Fruit fly (Drosophila melanogaster) whole organism, wandering third instar larva: ENCODE results near the gene Traf4.

Experiments used
- Abd-B ChIP-seq: fragments of >200 bp; optimal IDR thresholded peaks from 2 replicates; lab custom pipeline; 2017; ENCODE audit warnings: missing biosample characterization, missing genetic modification characterization
- Dfd ChIP-seq: fragments of >200 bp; optimal IDR thresholded peaks from 2 replicates; lab custom pipeline; 2017; ENCODE audit warnings: missing biosample characterization, missing genetic modification characterization
- Dif ChIP-seq: fragments of 200-275, 200-300 bp; sonication (Bioruptor generic); optimal IDR thresholded peaks from 2 replicates; lab custom pipeline; 2018; ENCODE audit warnings: missing biosample characterization, missing genetic modification characterization; ENCODE audit not compliant: partially characterized antibody
- GATAd ChIP-seq: sonication (Bioruptor generic); optimal IDR thresholded peaks from 2 replicates; lab custom pipeline; 2016; ENCODE audit warnings: missing biosample characterization, missing genetic modification characterization
- HLH106 ChIP-seq: fragments of 200-800 bp; optimal IDR thresholded peaks from 3 replicates; lab custom pipeline; 2019; ENCODE audit warnings: missing biosample characterization, mild to moderate bottlenecking, missing genetic modification characterization, moderate library complexity
- Hnf4 ChIP-seq: fragments of 200-800 bp; sonication (Bioruptor generic); optimal IDR thresholded peaks from 2 replicates; lab custom pipeline; 2016; ENCODE audit warnings: missing biosample characterization, mild to moderate bottlenecking, missing genetic modification characterization
- Hr78 ChIP-seq: fragments of >200 bp; optimal IDR thresholded peaks from 2 replicates; lab custom pipeline; 2017; ENCODE audit warnings: missing biosample characterization, missing genetic modification characterization
- Hr83 ChIP-seq: fragments of 200-300 bp; sonication (Bioruptor generic); optimal IDR thresholded peaks from 2 replicates; lab custom pipeline; 2016; ENCODE audit warnings: missing biosample characterization, mild to moderate bottlenecking, missing genetic modification characterization, moderate library complexity; ENCODE audit not compliant: poor library complexity, severe bottlenecking
- Jra ChIP-seq: sonication (Bioruptor generic); optimal IDR thresholded peaks from 2 replicates; lab custom pipeline; 2016; ENCODE audit warnings: missing biosample characterization, missing genetic modification characterization
- Myc ChIP-seq: fragments of >200 bp; optimal IDR thresholded peaks from 2 replicates; lab custom pipeline; 2017
- N ChIP-seq: fragments of >200 bp; optimal IDR thresholded peaks from 2 replicates; lab custom pipeline; 2018; ENCODE audit warnings: missing biosample characterization, missing external identifiers, missing genetic modification characterization
- OdsH ChIP-seq: fragments of 200-800 bp; sonication (Bioruptor generic); optimal IDR thresholded peaks from 2 replicates; lab custom pipeline; 2016; ENCODE audit warnings: missing biosample characterization, mild to moderate bottlenecking, missing genetic modification characterization
- Rel ChIP-seq, 2 experiments: fragments of 200-800 bp; sonication (Bioruptor generic) in 1 of 2; optimal IDR thresholded peaks; 2 replicates in 1 of 2; 3 replicates in 1 of 2; lab custom pipeline; 2016 to 2019; ENCODE audit warnings: mild to moderate bottlenecking in 2 of 2, missing biosample characterization in 2 of 2, missing genetic modification characterization in 2 of 2, moderate library complexity in 1 of 2
- Vsx2 ChIP-seq: fragments of 200-300, 225-300 bp; sonication (Bioruptor generic); optimal IDR thresholded peaks from 2 replicates; lab custom pipeline; 2018; ENCODE audit warnings: missing biosample characterization, missing genetic modification characterization; ENCODE audit not compliant: partially characterized antibody
- br ChIP-seq: fragments of 200-800 bp; sonication (Bioruptor generic); optimal IDR thresholded peaks from 2 replicates; lab custom pipeline; 2016; ENCODE audit warnings: missing biosample characterization, missing genetic modification characterization
- brk ChIP-seq: fragments of 200-800 bp; sonication (Bioruptor generic); optimal IDR thresholded peaks from 2 replicates; lab custom pipeline; 2016; ENCODE audit warnings: missing biosample characterization, mild to moderate bottlenecking, missing genetic modification characterization
- dl ChIP-seq, 2 experiments: fragments of 175-275, 200-275 bp in 1 of 2; fragments of 200-275 bp in 1 of 2; sonication (Bioruptor generic); optimal IDR thresholded peaks; lab custom pipeline; 2018; ENCODE audit warnings: mild to moderate bottlenecking in 2 of 2, missing biosample characterization in 2 of 2, missing genetic modification characterization in 2 of 2, moderate library complexity in 2 of 2; ENCODE audit not compliant: partially characterized antibody in 2 of 2, insufficient read depth in 1 of 2
- dmrt93B ChIP-seq: fragments of 200-800 bp; sonication (Bioruptor generic); optimal IDR thresholded peaks from 2 replicates; lab custom pipeline; 2018; ENCODE audit warnings: missing biosample characterization, mild to moderate bottlenecking, missing genetic modification characterization
- dsf ChIP-seq: sonication (Bioruptor generic); optimal IDR thresholded peaks from 2 replicates; lab custom pipeline; 2016; ENCODE audit warnings: missing biosample characterization, missing genetic modification characterization, borderline replicate concordance
- ey ChIP-seq: fragments of 200-800 bp; sonication (Bioruptor generic); optimal IDR thresholded peaks from 2 replicates; lab custom pipeline; 2016; ENCODE audit warnings: missing biosample characterization, missing genetic modification characterization
- foxo ChIP-seq, 2 experiments: fragments of 200-800 bp; sonication (Bioruptor generic); optimal IDR thresholded peaks; 2 replicates in 1 of 2; 3 replicates in 1 of 2; lab custom pipeline; 2016 to 2017; ENCODE audit warnings: missing biosample characterization in 2 of 2, missing genetic modification characterization in 2 of 2
- fru ChIP-seq: fragments of 200-800 bp; sonication (Bioruptor generic); optimal IDR thresholded peaks from 3 replicates; lab custom pipeline; 2016; ENCODE audit warnings: missing biosample characterization, mild to moderate bottlenecking, missing genetic modification characterization
- h ChIP-seq: fragments of 200-800 bp; sonication (Bioruptor generic); optimal IDR thresholded peaks from 3 replicates; lab custom pipeline; 2016; ENCODE audit warnings: missing biosample characterization, mild to moderate bottlenecking, missing genetic modification characterization
- jim ChIP-seq: fragments of 175-275, 200-325 bp; sonication (Bioruptor generic); optimal IDR thresholded peaks from 2 replicates; lab custom pipeline; 2016; ENCODE audit warnings: missing biosample characterization, mild to moderate bottlenecking, missing genetic modification characterization
- lola ChIP-seq: fragments of >200 bp; optimal IDR thresholded peaks from 2 replicates; lab custom pipeline; 2017; ENCODE audit warnings: missing biosample characterization, missing genetic modification characterization
- pan ChIP-seq: fragments of >200 bp; optimal IDR thresholded peaks from 2 replicates; lab custom pipeline; 2017
- psq ChIP-seq: fragments of 200-800 bp; sonication (Bioruptor generic); optimal IDR thresholded peaks from 3 replicates; lab custom pipeline; 2017; ENCODE audit warnings: missing biosample characterization, mild to moderate bottlenecking, missing genetic modification characterization, moderate library complexity
- rgr ChIP-seq: fragments of 200-800 bp; sonication (Bioruptor generic); optimal IDR thresholded peaks from 3 replicates; lab custom pipeline; 2016; ENCODE audit warnings: missing biosample characterization, mild to moderate bottlenecking, missing genetic modification characterization
- sage ChIP-seq: fragments of 200-800 bp; sonication (Bioruptor generic); optimal IDR thresholded peaks from 2 replicates; lab custom pipeline; 2016; ENCODE audit warnings: missing biosample characterization, mild to moderate bottlenecking, missing genetic modification characterization
- tai ChIP-seq: sonication (Bioruptor generic); optimal IDR thresholded peaks from 2 replicates; lab custom pipeline; 2016; ENCODE audit warnings: missing biosample characterization, missing genetic modification characterization
- usp ChIP-seq: fragments of >200 bp; optimal IDR thresholded peaks from 2 replicates; lab custom pipeline; 2017; ENCODE audit warnings: missing biosample characterization, missing genetic modification characterization
- woc ChIP-seq: sonication (Bioruptor generic); optimal IDR thresholded peaks from 2 replicates; lab custom pipeline; 2016; ENCODE audit warnings: missing biosample characterization, mild to moderate bottlenecking, missing genetic modification characterization

Traf4 gene

DNA sequence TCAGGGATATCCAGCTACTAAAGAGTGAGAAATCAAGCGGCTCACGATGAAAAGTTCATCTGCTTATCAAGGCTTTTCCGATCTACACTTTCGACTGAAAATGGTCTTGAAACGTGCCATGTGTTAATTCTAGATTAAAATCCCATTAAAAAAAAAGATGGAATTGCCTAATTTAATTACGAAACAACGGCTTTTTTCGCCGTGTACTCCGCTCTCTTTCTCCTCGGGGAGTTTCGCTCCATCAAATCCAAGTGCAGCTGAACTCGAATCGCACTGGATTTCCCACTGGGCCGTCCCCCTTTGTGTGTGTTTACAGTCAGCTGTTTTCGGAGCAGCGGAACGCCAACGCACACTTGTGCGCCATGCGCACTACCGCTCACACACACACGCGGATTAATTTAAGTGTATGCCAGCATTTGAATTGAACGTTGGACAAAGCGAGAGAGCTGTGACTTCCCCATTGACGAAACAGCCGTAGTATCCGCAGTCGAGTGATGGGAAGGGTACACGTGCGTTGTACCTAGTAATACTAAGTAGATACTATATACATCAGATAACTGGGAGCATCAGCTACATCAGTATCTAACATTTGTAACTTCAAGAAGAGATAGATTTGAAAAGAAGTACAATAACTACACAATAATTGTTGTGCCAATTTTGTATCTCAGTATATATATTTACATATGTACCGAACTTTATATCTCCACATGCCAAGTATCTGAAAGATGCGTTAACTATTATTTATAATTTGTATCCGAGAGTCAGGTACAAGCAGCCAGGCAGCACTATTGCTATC is 28.6 kb upstream of the Traf4 start (continued):
- peak; percentile 86 for TF ChIP-seq fru (GFP tag; lab: Kevin White, UChicago)

DNA sequence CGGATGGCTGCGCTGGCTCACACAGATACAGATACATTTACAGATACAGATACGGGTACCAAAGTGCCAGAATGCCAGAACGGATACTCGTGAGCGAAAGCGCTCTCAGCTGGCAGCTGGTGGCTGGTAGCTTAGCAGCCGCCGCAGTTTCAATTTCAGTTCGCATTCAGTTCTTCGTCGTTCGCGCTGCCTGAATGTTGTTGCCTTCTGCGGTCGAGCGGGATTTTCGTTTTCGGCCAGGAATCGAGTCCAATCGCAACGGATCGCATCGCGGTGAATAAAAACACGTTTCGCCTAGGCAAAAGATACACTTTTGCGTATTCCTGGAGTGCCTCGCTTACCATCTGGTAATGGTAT is 28.0 kb upstream of the Traf4 start, which contains the start of gene Atet:
Gene Atet, plus strand, starts transcription at position 156 of the 357 bp plus-strand sequence.
- TF ChIP-seq GATAd (GFP tag; lab: Kevin White, UChicago) = no peak
- peak; percentile 72 for TF ChIP-seq Dif (GFP tag; lab: Kevin White, UChicago)
- TF ChIP-seq Vsx2 (GFP tag; lab: Kevin White, UChicago) = peak; percentile 16
- peak; percentile 60 to 78 for TF ChIP-seq dl (GFP tag; optimal IDR thresholded peaks at IDR 0.05; lab: Kevin White, UChicago; ENCODE audit: insufficient read depth in 1 of 2, partially characterized antibody in 2 of 2)
- TF ChIP-seq fru (GFP tag; lab: Kevin White, UChicago) = no peak
- TF ChIP-seq brk (GFP tag; lab: Kevin White, UChicago) = no peak
- no peak for TF ChIP-seq ey (GFP tag; lab: Kevin White, UChicago)
- TF ChIP-seq Hnf4 = no peak
- TF ChIP-seq Hr78 (GFP tag; lab: Kevin White, UChicago) = no peak
- no peak for TF ChIP-seq dsf
- no peak for TF ChIP-seq dmrt93B (GFP tag; lab: Kevin White, UChicago)
- TF ChIP-seq usp (GFP tag; lab: Kevin White, UChicago) = no peak

DNA sequence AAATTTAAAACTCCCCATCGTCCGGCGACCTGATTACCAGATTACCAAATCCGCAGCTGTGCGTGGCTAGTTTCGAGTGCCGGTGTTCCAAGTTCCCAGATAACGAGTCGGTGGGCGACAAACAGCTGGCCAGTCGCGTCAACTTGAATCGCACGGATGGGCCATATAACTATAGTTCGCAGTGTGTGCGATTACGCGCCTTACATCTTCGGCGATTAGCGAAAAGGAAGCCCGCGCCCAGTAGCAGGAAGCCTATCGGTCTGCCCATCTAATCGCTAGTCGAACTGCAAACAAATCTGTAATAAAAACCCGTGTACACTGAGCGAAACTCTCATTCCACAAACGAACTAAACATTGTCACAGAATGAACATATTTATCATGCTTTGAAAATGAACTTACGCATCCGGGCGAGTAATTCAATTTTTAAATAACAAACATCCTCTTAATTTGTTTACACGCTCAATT is 26.7 kb upstream of the Traf4 start:
- TF ChIP-seq lola (GFP tag; lab: Kevin White, UChicago) (no peak), foxo (GFP tag; optimal IDR thresholded peaks at IDR 0.05; lab: Kevin White, UChicago) (peak in 1 of 2 experiments; percentile 7), OdsH (GFP tag; lab: Kevin White, UChicago) (peak; percentile 1)
- TF ChIP-seq, all 38 proteins: peak for 2

DNA sequence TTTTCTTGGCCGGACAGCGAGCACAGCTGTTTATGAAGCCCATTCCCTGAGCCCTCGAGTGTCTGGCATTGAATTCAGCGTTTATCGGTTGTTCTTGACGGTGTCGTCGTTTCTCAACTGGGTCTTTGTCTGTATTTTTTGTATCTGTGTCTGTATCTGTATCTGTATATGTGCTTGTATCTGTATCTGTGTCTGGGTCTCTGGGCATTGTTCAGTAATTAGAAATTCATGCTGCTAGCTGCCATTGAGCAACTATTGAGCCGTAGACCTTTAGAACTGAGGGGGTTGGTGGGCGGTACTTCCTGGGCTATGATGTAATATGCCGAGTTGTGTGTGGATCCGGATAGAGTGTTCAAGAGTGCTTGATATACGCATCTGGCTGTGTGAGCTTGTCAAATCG is 25.7 kb upstream of the Traf4 start:
- no peak for TF ChIP-seq lola (GFP tag; lab: Kevin White, UChicago)
- no peak for TF ChIP-seq Abd-B (GFP tag; lab: Kevin White, UChicago)
- TF ChIP-seq br = peak; percentile 12
- no peak for TF ChIP-seq Hnf4
- no peak for TF ChIP-seq GATAd (GFP tag; lab: Kevin White, UChicago)
- TF ChIP-seq woc (GFP tag; lab: Kevin White, UChicago) = no peak
- TF ChIP-seq Jra (GFP tag; lab: Kevin White, UChicago) = no peak
- TF ChIP-seq Hr83 (GFP tag; lab: Kevin White, UChicago) = no peak
- no peak for TF ChIP-seq psq (GFP tag; lab: Kevin White, UChicago)

DNA sequence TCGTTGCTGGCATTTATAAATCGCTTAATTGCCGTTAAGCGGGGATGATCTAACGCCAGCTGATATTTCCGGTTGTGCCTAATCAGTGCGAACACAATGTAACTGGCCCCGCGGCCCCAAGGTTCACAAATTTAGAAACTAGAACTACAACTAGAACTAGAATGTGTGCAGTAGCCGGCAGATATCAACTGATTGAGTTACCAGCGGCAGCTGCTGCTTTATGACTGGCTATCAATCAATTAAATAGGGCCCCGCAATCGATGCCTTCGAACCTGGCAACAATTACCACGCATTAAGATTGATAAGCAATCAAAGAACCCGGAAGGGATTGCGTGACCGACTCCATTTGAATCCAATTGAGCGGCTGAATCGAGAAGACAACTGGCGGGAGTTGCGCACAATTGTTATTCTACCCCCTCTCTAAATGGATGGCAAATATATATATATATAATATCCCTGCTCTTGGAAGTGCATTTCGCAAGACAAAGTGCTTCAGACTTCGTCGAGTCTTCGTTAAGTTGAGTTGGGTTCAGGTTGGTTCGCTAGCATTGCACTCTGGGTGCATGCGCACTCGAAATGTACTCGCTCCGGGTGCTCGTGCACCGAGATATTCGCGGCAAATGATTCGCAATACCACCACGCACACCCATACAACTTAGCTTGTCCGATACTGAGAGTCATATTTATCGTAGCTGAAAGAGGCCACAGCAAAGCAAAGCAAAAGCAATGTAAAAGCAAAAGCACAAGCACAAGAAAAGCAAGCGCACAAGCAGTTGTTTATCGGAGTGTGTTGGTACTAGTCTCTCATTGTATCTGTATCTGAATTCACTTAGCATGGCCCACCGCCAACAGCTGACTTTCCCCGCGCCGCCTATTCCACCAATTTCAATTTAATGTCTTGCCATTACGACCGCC is 21.7 kb upstream of the Traf4 start:
- TF ChIP-seq dl (GFP tag; optimal IDR thresholded peaks at IDR 0.05; lab: Kevin White, UChicago; ENCODE audit: insufficient read depth in 1 of 2, partially characterized antibody in 2 of 2) (peak in 1 of 2 experiments; percentile 16), Myc (lab: Kevin White, UChicago) (no peak)

DNA sequence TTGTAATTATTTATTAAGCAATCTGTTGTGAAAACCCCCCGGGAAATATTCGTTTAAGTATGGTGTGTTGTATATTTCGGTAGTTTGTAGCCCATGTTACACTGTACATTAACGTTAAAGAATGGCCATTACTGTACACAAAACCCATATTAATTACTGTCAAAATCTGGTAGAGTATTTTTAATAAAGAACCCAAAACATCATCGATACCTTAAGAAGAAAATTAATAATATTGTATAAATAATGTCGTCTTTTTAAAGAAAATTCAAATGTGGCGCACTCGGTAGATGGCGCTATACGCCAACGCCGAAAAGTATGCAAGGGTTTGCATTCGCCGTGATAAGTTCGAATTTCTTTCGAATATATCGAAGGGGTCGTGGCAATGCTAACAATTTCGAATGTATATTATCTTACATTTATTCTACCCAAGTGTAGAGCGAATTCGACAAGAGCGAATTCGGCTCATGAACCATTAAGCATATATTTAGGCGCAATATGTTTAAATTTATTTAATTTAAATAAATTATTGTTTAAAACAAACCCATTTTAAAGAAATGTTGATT is 16.1 kb upstream of the Traf4 start:
- TF ChIP-seq HLH106 (tag; lab: Kevin White, UChicago) (no peak), lola (GFP tag; lab: Kevin White, UChicago) (no peak), Jra (GFP tag; lab: Kevin White, UChicago) (no peak), Vsx2 (GFP tag; lab: Kevin White, UChicago) (no peak), jim (GFP tag; lab: Kevin White, UChicago) (no peak), usp (GFP tag; lab: Kevin White, UChicago) (no peak), sage (GFP tag; lab: Kevin White, UChicago) (peak; percentile 36), Rel (GFP tag; optimal IDR thresholded peaks at IDR 0.05; lab: Kevin White, UChicago) (no peak), Rel (tag; optimal IDR thresholded peaks at IDR 0.05; lab: Kevin White, UChicago) (no peak), foxo (GFP tag; optimal IDR thresholded peaks at IDR 0.05; lab: Kevin White, UChicago) (peak in 1 of 2 experiments; percentile 5), brk (GFP tag; lab: Kevin White, UChicago) (no peak), tai (GFP tag; lab: Kevin White, UChicago) (no peak), Dfd (no peak), woc (GFP tag; lab: Kevin White, UChicago) (no peak), Myc (lab: Kevin White, UChicago) (peak; percentile 90), pan (no peak), OdsH (GFP tag; lab: Kevin White, UChicago) (no peak), ey (GFP tag; lab: Kevin White, UChicago) (no peak), rgr (GFP tag; lab: Kevin White, UChicago) (no peak), Hnf4 (no peak), h (GFP tag; lab: Kevin White, UChicago) (no peak), Hr78 (GFP tag; lab: Kevin White, UChicago) (no peak), br (no peak), N (GFP tag; lab: Kevin White, UChicago) (no peak)
